Worm (Caenorhabditis elegans): ENCODE data around the gene mboa-4.

DNA sequence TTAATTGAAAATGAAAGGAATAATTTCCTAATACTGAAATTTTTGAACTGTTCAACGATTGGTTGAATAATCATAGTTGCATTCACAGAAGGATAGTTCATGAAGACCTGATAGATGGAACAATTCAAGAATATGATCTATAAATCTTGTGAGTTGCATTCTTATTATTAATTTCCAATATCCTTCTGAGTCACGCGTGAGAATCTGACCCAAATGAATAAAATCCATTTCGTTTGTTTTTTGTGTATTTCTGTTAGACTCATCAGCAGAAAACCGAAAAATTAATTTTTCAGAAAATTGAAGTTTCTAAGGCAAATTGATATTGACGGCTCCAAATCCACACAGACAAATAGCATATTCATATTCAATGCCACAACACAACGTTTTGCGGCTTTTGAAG is 29.6 kb upstream of the mboa-4 start, which contains the start of gene fbxb-79:
- no peak for TF ChIP-seq elt-4 (tag; optimal IDR thresholded peaks at IDR 0.05)
- no peak for TF ChIP-seq npax-4 (tag; optimal IDR thresholded peaks at IDR 0.05)
- no peak for TF ChIP-seq unc-3 (GFP tag; conservative IDR thresholded peaks at IDR 0.05)
- no peak for TF ChIP-seq unc-3 (tag; optimal IDR thresholded peaks at IDR 0.05)
- TF ChIP-seq odd-2 (tag; optimal IDR thresholded peaks at IDR 0.05), result no peak
- TF ChIP-seq unc-42 (tag; optimal IDR thresholded peaks at IDR 0.05), result no peak
- TF ChIP-seq nhr-11 (tag; optimal IDR thresholded peaks at IDR 0.05), result no peak
- no peak for TF ChIP-seq pros-1 (tag; optimal IDR thresholded peaks at IDR 0.05)
- TF ChIP-seq ceh-24 (tag; optimal IDR thresholded peaks at IDR 0.05), result no peak
- no peak for TF ChIP-seq pqm-1 (tag; optimal IDR thresholded peaks at IDR 0.05)
- no peak for TF ChIP-seq ets-4 (tag; optimal IDR thresholded peaks at IDR 0.05)
- TF ChIP-seq ama-1 (optimal IDR thresholded peaks at IDR 0.05), result no peak
